In genomic region chr2L:20917235-20918055, dm6 we compare ENCODE assay signal across 5 fruit fly cellular contexts.
A peak's percentile ranks its signal among the peaks of the same experiment; 100 is the strongest.
TF ChIP-seq lines count a peak whose summit lies in the region.

No protein-coding gene starts in this region.

TF ChIP-seq in whole organism, adult, 20 proteins besides CTCF, POLR2A, EP300 and RAD21 (continued from another document):
- no peak for TF ChIP-seq bab1 (GFP tag; optimal IDR thresholded peaks at IDR 0.05; lab: Kevin White, UChicago)

TF ChIP-seq in whole organism, embryonic, 481 proteins besides CTCF, POLR2A, EP300 and RAD21 (continued from another document and continues in another):
- TF ChIP-seq CG17802 (tag; optimal IDR thresholded peaks at IDR 0.05; lab: Kevin White, UChicago): peak; percentile 69
- TF ChIP-seq CG6689 (GFP tag; IDR thresholded peaks at IDR 0.05; lab: Robert Waterston, UW): peak; percentile 93
- TF ChIP-seq tna (GFP tag; IDR thresholded peaks at IDR 0.05; lab: Robert Waterston, UW; ENCODE audit: partially characterized antibody): no peak
- no peak for TF ChIP-seq mam (GFP tag; optimal IDR thresholded peaks at IDR 0.05; lab: Kevin White, UChicago)
- no peak for TF ChIP-seq pb (GFP tag; optimal IDR thresholded peaks at IDR 0.05; lab: Kevin White, UChicago)
- TF ChIP-seq CG9876 (GFP tag; optimal IDR thresholded peaks at IDR 0.05; lab: Kevin White, UChicago): no peak
- peak; percentile 48 for TF ChIP-seq CG10462 (GFP tag; optimal IDR thresholded peaks at IDR 0.05; lab: Kevin White, UChicago)
- TF ChIP-seq pfk (GFP tag; optimal IDR thresholded peaks at IDR 0.05; lab: Kevin White, UChicago): no peak
- TF ChIP-seq croc (GFP tag; conservative IDR thresholded peaks at IDR 0.05; lab: Robert Waterston, UW): peak; percentile 82
- peak; percentile 81 for TF ChIP-seq CG10274 (GFP tag; optimal IDR thresholded peaks at IDR 0.05; lab: Kevin White, UChicago)
- TF ChIP-seq BtbVII (GFP tag; optimal IDR thresholded peaks at IDR 0.05; lab: Kevin White, UChicago): peak; percentile 96
- peak; percentile 34 for TF ChIP-seq ewg (GFP tag; optimal IDR thresholded peaks at IDR 0.05; lab: Kevin White, UChicago)
- peak; percentile 18 for TF ChIP-seq CG13123 (GFP tag; optimal IDR thresholded peaks at IDR 0.05; lab: Kevin White, UChicago)
- peak; percentile 96 for TF ChIP-seq CG2712 (tag; optimal IDR thresholded peaks at IDR 0.05; lab: Kevin White, UChicago)
- TF ChIP-seq CG6765 (GFP tag; optimal IDR thresholded peaks at IDR 0.05; lab: Kevin White, UChicago): peak; percentile 92
- peak; percentile 89 for TF ChIP-seq CG18764 (GFP tag; optimal IDR thresholded peaks at IDR 0.05; lab: Kevin White, UChicago)
- TF ChIP-seq CG1792 (GFP tag; optimal IDR thresholded peaks at IDR 0.05; lab: Kevin White, UChicago): no peak
- peak; percentile 80 for TF ChIP-seq Ssrp (tag; optimal IDR thresholded peaks at IDR 0.05; lab: Kevin White, UChicago)
- TF ChIP-seq emc (GFP tag; optimal IDR thresholded peaks at IDR 0.05; lab: Kevin White, UChicago): no peak
- TF ChIP-seq CG17829 (tag; optimal IDR thresholded peaks at IDR 0.05; lab: Kevin White, UChicago): peak; percentile 94
- no peak for TF ChIP-seq ham (GFP tag; IDR thresholded peaks at IDR 0.05; lab: Robert Waterston, UW)
- TF ChIP-seq jumu (GFP tag; optimal IDR thresholded peaks at IDR 0.05; lab: Kevin White, UChicago): no peak
- no peak; the same call in 1 of the 2 replicates for TF ChIP-seq CG11247 (GFP tag; IDR thresholded peaks at IDR 0.05; lab: Robert Waterston, UW)
- TF ChIP-seq lab (GFP tag; optimal IDR thresholded peaks at IDR 0.05; lab: Kevin White, UChicago): peak; percentile 96
- peak; percentile 47; the same call in 1 of the 2 replicates for TF ChIP-seq CG8765 (GFP tag; IDR thresholded peaks at IDR 0.05; lab: Robert Waterston, UW)
- TF ChIP-seq CG14860 (GFP tag; IDR thresholded peaks at IDR 0.05; lab: Robert Waterston, UW; ENCODE audit: partially characterized antibody): no peak
- TF ChIP-seq CG43689 (GFP tag; IDR thresholded peaks at IDR 0.05; lab: Robert Waterston, UW): no peak
- TF ChIP-seq CG13287 (GFP tag; IDR thresholded peaks at IDR 0.05; lab: Robert Waterston, UW; ENCODE audit: partially characterized antibody): peak; percentile 25; the same call in 1 of the 2 replicates
- TF ChIP-seq MBD-R2 (GFP tag; IDR thresholded peaks at IDR 0.05; lab: Robert Waterston, UW): peak; percentile 55
- TF ChIP-seq CG8388 (GFP tag; optimal IDR thresholded peaks at IDR 0.05; lab: Kevin White, UChicago): peak; percentile 71
- TF ChIP-seq B-H1 (GFP tag; IDR thresholded peaks at IDR 0.05; lab: Robert Waterston, UW): peak; percentile 86
- TF ChIP-seq B-H2 (GFP tag; optimal IDR thresholded peaks at IDR 0.05; lab: Kevin White, UChicago): no peak

TF ChIP-seq in whole organism, prepupa, 60 proteins besides CTCF, POLR2A, EP300 and RAD21 (continued from another document and continues in another):
- TF ChIP-seq CG15336 (GFP tag; IDR thresholded peaks at IDR 0.05; lab: Robert Waterston, UW) (peak; percentile 64; the same call in 1 of the 2 replicates), Sox102F (GFP tag; optimal IDR thresholded peaks at IDR 0.05; lab: Kevin White, UChicago) (peak; percentile 6), ss (GFP tag; optimal IDR thresholded peaks at IDR 0.05; lab: Kevin White, UChicago) (no peak), cyc (GFP tag; optimal IDR thresholded peaks at IDR 0.05; lab: Kevin White, UChicago) (no peak), eg (GFP tag; IDR thresholded peaks at IDR 0.05; lab: Robert Waterston, UW) (peak; percentile 75), CG11902 (GFP tag; optimal IDR thresholded peaks at IDR 0.05; lab: Kevin White, UChicago) (no peak), Sox15 (GFP tag; optimal IDR thresholded peaks at IDR 0.05; lab: Kevin White, UChicago) (no peak), Ets21C (GFP tag; optimal IDR thresholded peaks at IDR 0.05; lab: Kevin White, UChicago) (no peak), CG4318 (GFP tag; optimal IDR thresholded peaks at IDR 0.05; lab: Kevin White, UChicago) (peak; percentile 63), CG8319 (GFP tag; optimal IDR thresholded peaks at IDR 0.05; lab: Kevin White, UChicago) (peak; percentile 65), spab (GFP tag; optimal IDR thresholded peaks at IDR 0.05; lab: Kevin White, UChicago) (peak; percentile 73), CG32006 (GFP tag; optimal IDR thresholded peaks at IDR 0.05; lab: Kevin White, UChicago) (peak; percentile 83), salr (GFP tag; optimal IDR thresholded peaks at IDR 0.05; lab: Kevin White, UChicago) (peak in 1 of 2 experiments; percentile 85), Met (GFP tag; optimal IDR thresholded peaks at IDR 0.05; lab: Kevin White, UChicago) (peak; percentile 66), CG9139 (GFP tag; optimal IDR thresholded peaks at IDR 0.05; lab: Kevin White, UChicago) (no peak), CG6276 (GFP tag; optimal IDR thresholded peaks at IDR 0.05; lab: Kevin White, UChicago) (peak; percentile 87), topi (GFP tag; optimal IDR thresholded peaks at IDR 0.05; lab: Kevin White, UChicago) (peak; percentile 64), CG6854 (GFP tag; optimal IDR thresholded peaks at IDR 0.05; lab: Kevin White, UChicago) (no peak), net (GFP tag; optimal IDR thresholded peaks at IDR 0.05; lab: Kevin White, UChicago) (peak; percentile 60), CG11294 (GFP tag; IDR thresholded peaks at IDR 0.05; lab: Robert Waterston, UW) (peak; percentile 66), Eip93F (GFP tag; optimal IDR thresholded peaks at IDR 0.05; lab: Kevin White, UChicago) (no peak), CG10631 (GFP tag; optimal IDR thresholded peaks at IDR 0.05; lab: Kevin White, UChicago) (peak; percentile 51), CG7368 (GFP tag; optimal IDR thresholded peaks at IDR 0.05; lab: Kevin White, UChicago) (peak; percentile 40), Hr39 (GFP tag; optimal IDR thresholded peaks at IDR 0.05; lab: Kevin White, UChicago) (no peak), Hr4 (GFP tag; optimal IDR thresholded peaks at IDR 0.05; lab: Kevin White, UChicago) (peak; percentile 36), CG6808 (GFP tag; optimal IDR thresholded peaks at IDR 0.05; lab: Kevin White, UChicago) (peak; percentile 76), fkh (GFP tag; optimal IDR thresholded peaks at IDR 0.05; lab: Kevin White, UChicago) (no peak), vri (GFP tag; optimal IDR thresholded peaks at IDR 0.05; lab: Kevin White, UChicago) (peak; percentile 20), CG11762 (GFP tag; optimal IDR thresholded peaks at IDR 0.05; lab: Kevin White, UChicago; ENCODE audit: insufficient read depth) (peak; percentile 71), pdm3 (GFP tag; optimal IDR thresholded peaks at IDR 0.05; lab: Kevin White, UChicago) (peak; percentile 42), lz (GFP tag; optimal IDR thresholded peaks at IDR 0.05; lab: Kevin White, UChicago) (peak; percentile 50), Hr38 (GFP tag; optimal IDR thresholded peaks at IDR 0.05; lab: Kevin White, UChicago) (no peak), fd59A (GFP tag; optimal IDR thresholded peaks at IDR 0.05; lab: Kevin White, UChicago) (no peak), Lpt (GFP tag; optimal IDR thresholded peaks at IDR 0.05; lab: Kevin White, UChicago) (no peak)

TF ChIP-seq in whole organism, pupa, 21 proteins besides CTCF, POLR2A, EP300 and RAD21 (continued from another document):
- no peak; the same call in 1 of the 2 replicates for TF ChIP-seq Ets98B (GFP tag; IDR thresholded peaks at IDR 0.05; lab: Robert Waterston, UW)
TF ChIP-seq in whole organism, pupa: peak in this region for 16.

TF ChIP-seq in whole organism, wandering third instar larva, 38 proteins besides CTCF, POLR2A, EP300 and RAD21 (continued from another document):
- TF ChIP-seq brk (GFP tag; optimal IDR thresholded peaks at IDR 0.05; lab: Kevin White, UChicago) (peak; percentile 34), Dif (GFP tag; optimal IDR thresholded peaks at IDR 0.05; lab: Kevin White, UChicago; ENCODE audit: partially characterized antibody) (peak; percentile 29), woc (GFP tag; optimal IDR thresholded peaks at IDR 0.05; lab: Kevin White, UChicago) (peak; percentile 41), Rel (GFP tag; optimal IDR thresholded peaks at IDR 0.05; lab: Kevin White, UChicago) (no peak), Rel (tag; optimal IDR thresholded peaks at IDR 0.05; lab: Kevin White, UChicago) (peak; percentile 2), br (GFP tag; optimal IDR thresholded peaks at IDR 0.05; lab: Kevin White, UChicago) (peak; percentile 31), CrebA (GFP tag; optimal IDR thresholded peaks at IDR 0.05; lab: Kevin White, UChicago; ENCODE audit: borderline replicate concordance) (no peak), Vsx2 (GFP tag; optimal IDR thresholded peaks at IDR 0.05; lab: Kevin White, UChicago; ENCODE audit: partially characterized antibody) (no peak), sage (GFP tag; optimal IDR thresholded peaks at IDR 0.05; lab: Kevin White, UChicago) (no peak), psq (GFP tag; optimal IDR thresholded peaks at IDR 0.05; lab: Kevin White, UChicago) (peak; percentile 34), foxo (GFP tag; optimal IDR thresholded peaks at IDR 0.05; lab: Kevin White, UChicago) (peak in 1 of 2 experiments; percentile 70), jim (GFP tag; optimal IDR thresholded peaks at IDR 0.05; lab: Kevin White, UChicago) (peak; percentile 51), CG9705 (GFP tag; optimal IDR thresholded peaks at IDR 0.05; lab: Kevin White, UChicago) (peak; percentile 61), usp (GFP tag; optimal IDR thresholded peaks at IDR 0.05; lab: Kevin White, UChicago) (no peak), Abd-B (GFP tag; optimal IDR thresholded peaks at IDR 0.05; lab: Kevin White, UChicago) (no peak), Hr83 (GFP tag; optimal IDR thresholded peaks at IDR 0.05; lab: Kevin White, UChicago; ENCODE audit: poor library complexity, severe bottlenecking) (no peak)
